Fruit fly (Drosophila melanogaster) whole organism, embryonic: ENCODE measurements around the gene CG7366.

Experiments
- Ada2b ChIP-seq: fragments of 200-800 bp; sonication (Bioruptor generic); IDR thresholded peaks from 2 replicates; pipeline ENCODE4 v1.3.6; 2022; ENCODE audit warnings: missing biosample characterization, missing genetic modification characterization
- Awh ChIP-seq: fragments of 200-800 bp; sonication (Bioruptor generic); IDR thresholded peaks from 2 replicates; pipeline ENCODE4, ENCODE4 v1.3.6; 2022; ENCODE audit warnings: missing biosample characterization, missing genetic modification characterization
- CG10321 ChIP-seq: fragments of 200-800 bp; sonication (Bioruptor generic); IDR thresholded peaks from 2 replicates; pipeline ENCODE4 v1.3.6; 2022; ENCODE audit warnings: missing biosample characterization, missing genetic modification characterization
- CG10565 ChIP-seq: fragments of 200-800 bp; sonication (Bioruptor generic); optimal IDR thresholded peaks from 3 replicates; lab custom pipeline; 2016; ENCODE audit warnings: missing biosample characterization, mild to moderate bottlenecking, missing genetic modification characterization
- CG11504 ChIP-seq: fragments of 200-800 bp; sonication (Bioruptor generic); optimal IDR thresholded peaks from 3 replicates; lab custom pipeline; 2019; ENCODE audit warnings: missing biosample characterization, mild to moderate bottlenecking, missing genetic modification characterization, moderate library complexity
- CG11560 ChIP-seq: fragments of 200-800 bp; sonication (Bioruptor generic); IDR thresholded peaks from 3 replicates; pipeline ENCODE4 v1.3.6; 2022; ENCODE audit warnings: missing biosample characterization, missing genetic modification characterization
- CG13894 ChIP-seq: fragments of 200-800 bp; sonication (Bioruptor generic); optimal IDR thresholded peaks from 3 replicates; lab custom pipeline; 2018; ENCODE audit warnings: missing biosample characterization, mild to moderate bottlenecking, missing genetic modification characterization, moderate library complexity
- CG14441 ChIP-seq: fragments of 200-800 bp; sonication (Bioruptor generic); IDR thresholded peaks from 2 replicates; pipeline ENCODE4 v1.3.6; 2022; ENCODE audit warnings: missing biosample characterization, missing genetic modification characterization
- CG14710 ChIP-seq: fragments of 200-800 bp; sonication (Bioruptor generic); optimal IDR thresholded peaks from 3 replicates; lab custom pipeline; 2019; ENCODE audit warnings: missing biosample characterization, mild to moderate bottlenecking, missing genetic modification characterization, moderate library complexity
- CG15479 ChIP-seq: fragments of 200-800 bp; sonication (Bioruptor generic); optimal IDR thresholded peaks from 3 replicates; lab custom pipeline; 2019; ENCODE audit warnings: missing biosample characterization, mild to moderate bottlenecking, missing genetic modification characterization, moderate library complexity
- CG1603 ChIP-seq: fragments of 200-800 bp; sonication (Bioruptor generic); optimal IDR thresholded peaks from 2 replicates; lab custom pipeline; 2019; ENCODE audit warnings: missing biosample characterization, mild to moderate bottlenecking, missing genetic modification characterization, moderate library complexity
- CG16813 ChIP-seq: fragments of 200-800 bp; sonication (Bioruptor generic); IDR thresholded peaks from 3 replicates; pipeline ENCODE4 v1.3.6; 2022; ENCODE audit warnings: missing biosample characterization, missing genetic modification characterization; ENCODE audit not compliant: partially characterized antibody
- CG18599 ChIP-seq: fragments of 200-800 bp; sonication (Bioruptor generic); optimal IDR thresholded peaks from 3 replicates; lab custom pipeline; 2017; ENCODE audit warnings: missing biosample characterization, missing genetic modification characterization, mild to moderate bottlenecking, moderate library complexity, missing genetic modification reagents
- CG18764 ChIP-seq: fragments of 200-800 bp; sonication (Bioruptor generic); optimal IDR thresholded peaks from 3 replicates; lab custom pipeline; 2016; ENCODE audit warnings: missing biosample characterization, missing genetic modification characterization
- CG31441 ChIP-seq: fragments of 200-800 bp; sonication (Bioruptor generic); IDR thresholded peaks from 2 replicates; pipeline ENCODE4 v1.3.6; 2022; ENCODE audit warnings: missing biosample characterization, missing genetic modification characterization
- CG7271 ChIP-seq: fragments of 200-800 bp; sonication (Bioruptor generic); optimal IDR thresholded peaks from 2 replicates; lab custom pipeline; 2018; ENCODE audit warnings: missing biosample characterization, mild to moderate bottlenecking, missing genetic modification characterization, moderate library complexity
- CG7987 ChIP-seq: fragments of 200-800 bp; sonication (Bioruptor generic); optimal IDR thresholded peaks from 2 replicates; lab custom pipeline; 2018; ENCODE audit warnings: missing biosample characterization, mild to moderate bottlenecking, missing genetic modification characterization, moderate library complexity
- CG8388 ChIP-seq: fragments of 200-800 bp; sonication (Bioruptor generic); optimal IDR thresholded peaks from 2 replicates; lab custom pipeline; 2019; ENCODE audit warnings: missing biosample characterization, mild to moderate bottlenecking, missing genetic modification characterization, moderate library complexity
- CG8765 ChIP-seq: fragments of 200-800 bp; sonication (Bioruptor generic); IDR thresholded peaks from 2 replicates; pipeline ENCODE4 v1.3.6; 2022; ENCODE audit warnings: missing biosample characterization, missing genetic modification characterization
- CG9797 ChIP-seq: fragments of 200-800 bp; sonication (Bioruptor generic); optimal IDR thresholded peaks from 3 replicates; lab custom pipeline; 2018; ENCODE audit warnings: missing biosample characterization, mild to moderate bottlenecking, missing genetic modification characterization
- CG9932 ChIP-seq: fragments of 200-800 bp; sonication (Bioruptor generic); IDR thresholded peaks from 2 replicates; pipeline ENCODE4 v1.3.6; 2022; ENCODE audit warnings: missing biosample characterization, missing genetic modification characterization
- D19A ChIP-seq: fragments of 200-800 bp; optimal IDR thresholded peaks from 3 replicates; lab custom pipeline; 2019; ENCODE audit warnings: missing biosample characterization, mild to moderate bottlenecking, missing genetic modification characterization, moderate library complexity
- Drgx ChIP-seq: fragments of 200-800 bp; sonication (Bioruptor generic); IDR thresholded peaks from 2 replicates; pipeline ENCODE4 v1.3.6; 2022; ENCODE audit warnings: missing biosample characterization, missing genetic modification characterization
- Hr51 ChIP-seq, 2 experiments: fragments of 200-800 bp; sonication (Bioruptor generic); optimal IDR thresholded peaks; 2 replicates in 1 of 2; 3 replicates in 1 of 2; lab custom pipeline; 2016 to 2018; ENCODE audit warnings: missing biosample characterization in 2 of 2, missing genetic modification characterization in 2 of 2, mild to moderate bottlenecking in 1 of 2, moderate library complexity in 1 of 2
- NC2α ChIP-seq: fragments of 200-800 bp; sonication (Bioruptor generic); optimal IDR thresholded peaks from 2 replicates; lab custom pipeline; 2016; ENCODE audit warnings: missing biosample characterization, missing genetic modification characterization
- Pdp1 ChIP-seq, 2 experiments: fragments of 200-800 bp; sonication (Bioruptor generic); optimal IDR thresholded peaks; 3 replicates each; lab custom pipeline; 2016; ENCODE audit warnings: missing biosample characterization in 2 of 2, missing genetic modification characterization in 2 of 2, mild to moderate bottlenecking in 1 of 2, moderate library complexity in 1 of 2
- Taf1 ChIP-seq: fragments of 200-800 bp; sonication (Bioruptor generic); IDR thresholded peaks from 2 replicates; pipeline ENCODE4 v1.3.6; 2022; ENCODE audit warnings: missing biosample characterization, missing genetic modification characterization
- Vsx1 ChIP-seq: fragments of 200-800 bp; sonication (Bioruptor generic); optimal IDR thresholded peaks from 2 replicates; lab custom pipeline; 2017; ENCODE audit warnings: missing biosample characterization, mild to moderate bottlenecking, missing genetic modification characterization, missing genetic modification reagents
- abd-A ChIP-seq: fragments of 200-800 bp; sonication (Bioruptor generic); optimal IDR thresholded peaks from 3 replicates; lab custom pipeline; 2019; ENCODE audit warnings: missing biosample characterization, mild to moderate bottlenecking, missing genetic modification characterization, moderate library complexity
- ato ChIP-seq: fragments of 200-800 bp; sonication (Bioruptor generic); IDR thresholded peaks from 2 replicates; pipeline ENCODE4 v1.3.6; 2022; ENCODE audit warnings: missing biosample characterization, missing genetic modification characterization; ENCODE audit not compliant: partially characterized antibody
- bab2 ChIP-seq: fragments of 200-800 bp; sonication (Bioruptor generic); optimal IDR thresholded peaks from 2 replicates; lab custom pipeline; 2016; ENCODE audit warnings: missing biosample characterization, missing genetic modification characterization
- cg ChIP-seq: fragments of 200-800 bp; sonication (Bioruptor generic); optimal IDR thresholded peaks from 3 replicates; lab custom pipeline; 2019; ENCODE audit warnings: missing biosample characterization, mild to moderate bottlenecking, missing genetic modification characterization, moderate library complexity
- disco-r ChIP-seq: fragments of 200-800 bp; sonication (Bioruptor generic); optimal IDR thresholded peaks from 2 replicates; lab custom pipeline; 2016; ENCODE audit warnings: missing biosample characterization, missing genetic modification characterization
- dmrt99B ChIP-seq: fragments of 200-800 bp; sonication (Bioruptor generic); optimal IDR thresholded peaks from 2 replicates; lab custom pipeline; 2018; ENCODE audit warnings: missing biosample characterization, mild to moderate bottlenecking, missing genetic modification characterization, moderate library complexity
- dpn ChIP-seq, 2 experiments: fragments of 200-800 bp; sonication (Bioruptor generic); optimal IDR thresholded peaks; 3 replicates each; lab custom pipeline; 2016; ENCODE audit warnings: missing biosample characterization in 2 of 2, missing genetic modification characterization in 2 of 2
- gro ChIP-seq: fragments of 200-800 bp; sonication (Bioruptor generic); optimal IDR thresholded peaks from 2 replicates; lab custom pipeline; 2016; ENCODE audit warnings: missing biosample characterization, missing genetic modification characterization
- gsb-n ChIP-seq: fragments of 200-800 bp; sonication (Bioruptor generic); optimal IDR thresholded peaks from 3 replicates; lab custom pipeline; 2018; ENCODE audit warnings: missing biosample characterization, mild to moderate bottlenecking, missing genetic modification characterization
- kay ChIP-seq: fragments of 200-800 bp; sonication (Bioruptor generic); optimal IDR thresholded peaks from 2 replicates; lab custom pipeline; 2016; ENCODE audit warnings: missing biosample characterization, missing genetic modification characterization
- nmo ChIP-seq: fragments of 200-800 bp; sonication (Bioruptor generic); optimal IDR thresholded peaks from 2 replicates; lab custom pipeline; 2018; ENCODE audit warnings: missing biosample characterization, mild to moderate bottlenecking, missing genetic modification characterization, moderate library complexity
- oc ChIP-seq: fragments of 200-800 bp; sonication (Bioruptor generic); optimal IDR thresholded peaks from 2 replicates; lab custom pipeline; 2018; ENCODE audit warnings: missing biosample characterization, mild to moderate bottlenecking, missing genetic modification characterization, moderate library complexity
- ro ChIP-seq: fragments of 200-800 bp; sonication (Bioruptor generic); IDR thresholded peaks from 2 replicates; pipeline ENCODE4 v1.3.6; 2022; ENCODE audit warnings: missing biosample characterization, missing genetic modification characterization
- schlank ChIP-seq: fragments of 200-800 bp; sonication (Bioruptor generic); optimal IDR thresholded peaks from 2 replicates; lab custom pipeline; 2018; ENCODE audit warnings: missing biosample characterization, mild to moderate bottlenecking, missing genetic modification characterization
- sens ChIP-seq: fragments of 200-800 bp; sonication (Bioruptor generic); peaks from one replicate; lab custom pipeline; 2016; ENCODE audit warnings: missing biosample characterization, missing genetic modification characterization
- sens-2 ChIP-seq: fragments of 200-800 bp; sonication (Bioruptor generic); IDR thresholded peaks from 2 replicates; pipeline ENCODE4 v1.3.6; 2022; ENCODE audit warnings: missing biosample characterization, missing genetic modification characterization
- sim ChIP-seq: fragments of 200-800 bp; sonication (Bioruptor generic); IDR thresholded peaks from 2 replicates; pipeline ENCODE4 v1.3.6; 2022; ENCODE audit warnings: missing biosample characterization, missing genetic modification characterization
- sisA ChIP-seq: fragments of 200-800 bp; sonication (Bioruptor generic); IDR thresholded peaks from 2 replicates; pipeline ENCODE4 v1.3.6; 2022; ENCODE audit warnings: missing biosample characterization, missing genetic modification characterization
- so ChIP-seq: fragments of 200-800 bp; sonication (Bioruptor generic); IDR thresholded peaks from 3 replicates; pipeline ENCODE4 v1.3.6; 2022; ENCODE audit warnings: missing biosample characterization, missing genetic modification characterization
- sqz ChIP-seq: fragments of 200-800 bp; sonication (Bioruptor generic); optimal IDR thresholded peaks from 3 replicates; lab custom pipeline; 2018; ENCODE audit warnings: missing biosample characterization, mild to moderate bottlenecking, missing genetic modification characterization
- tap ChIP-seq: fragments of 200-800 bp; optimal IDR thresholded peaks from 3 replicates; lab custom pipeline; 2019; ENCODE audit warnings: missing biosample characterization, mild to moderate bottlenecking, missing genetic modification characterization, moderate library complexity
- ttk ChIP-seq: fragments of 200-800 bp; sonication (Bioruptor generic); IDR thresholded peaks from 2 replicates; pipeline ENCODE4 v2.1.2; 2022; ENCODE audit warnings: missing biosample characterization, missing genetic modification characterization

CG7366 gene

DNA sequence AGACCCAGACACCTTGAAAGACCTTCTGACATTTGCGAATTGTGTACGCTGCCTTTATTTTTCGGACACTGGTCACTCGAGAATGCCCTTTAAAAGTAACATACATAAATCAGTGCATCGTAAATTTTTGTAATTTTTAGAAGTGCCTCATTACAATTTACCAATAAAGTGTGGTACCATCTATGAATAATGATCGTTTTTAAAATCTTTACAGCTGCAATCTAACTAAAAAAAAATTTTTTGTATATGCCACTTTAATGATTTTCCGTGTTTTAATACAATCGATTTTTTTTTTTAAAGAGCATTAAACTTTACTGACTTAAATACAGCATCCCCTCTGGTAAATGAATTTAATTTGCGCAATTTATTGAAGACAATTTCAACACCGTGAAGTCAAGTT is 45.1 kb downstream of the CG7366 start:
- TF ChIP-seq CG8765 (no peak), CG10565 (no peak), sisA (GFP tag; lab: Robert Waterston, UW) (no peak), CG7987 (GFP tag; lab: Kevin White, UChicago) (no peak), ro (GFP tag; lab: Robert Waterston, UW) (no peak), CG10321 (no peak), tap (tag; lab: Kevin White, UChicago) (no peak), disco-r (GFP tag; lab: Kevin White, UChicago) (no peak), CG16813 (no peak), sim (no peak), CG9797 (GFP tag; lab: Kevin White, UChicago) (no peak), CG18599 (GFP tag; lab: Kevin White, UChicago) (no peak), Ada2b (GFP tag; lab: Robert Waterston, UW) (no peak), cg (GFP tag; lab: Kevin White, UChicago) (no peak), CG8388 (GFP tag; lab: Kevin White, UChicago) (no peak), ttk (GFP tag; lab: Robert Waterston, UW) (no peak), CG1603 (tag; lab: Kevin White, UChicago) (no peak), D19A (tag; lab: Kevin White, UChicago) (no peak), bab2 (GFP tag; lab: Kevin White, UChicago) (no peak)

DNA sequence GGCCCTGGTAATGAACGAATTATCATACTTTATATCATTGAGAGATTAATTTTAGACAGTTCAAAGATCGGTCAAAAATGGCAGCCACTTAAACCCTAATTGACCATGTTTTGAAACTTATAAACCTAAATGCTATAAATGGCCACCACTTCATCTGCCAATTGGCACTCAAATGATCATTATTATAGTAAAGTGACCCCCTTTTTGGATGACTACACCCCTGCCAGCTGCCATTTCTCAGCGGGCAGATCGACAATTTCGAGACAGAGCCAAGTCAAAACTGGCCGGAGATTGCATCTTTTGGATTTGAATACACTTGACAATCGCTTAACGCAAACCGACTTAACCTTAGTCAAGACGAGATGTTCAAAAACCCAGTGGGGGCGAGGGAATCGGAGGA is 46.0 kb downstream of the CG7366 start:
- TF ChIP-seq CG11504 (tag; lab: Kevin White, UChicago) (peak; percentile 12), Hr51 (GFP tag; optimal IDR thresholded peaks at IDR 0.05; lab: Kevin White, UChicago) (peak in 1 of 2 experiments; percentile 22), Taf1 (GFP tag; lab: Robert Waterston, UW) (no peak), ato (GFP tag; lab: Robert Waterston, UW) (no peak), sens (GFP tag; lab: Kevin White, UChicago) (peak; percentile 57), dmrt99B (tag; lab: Kevin White, UChicago) (peak; percentile 29), CG31441 (no peak), Drgx (GFP tag; lab: Robert Waterston, UW) (peak; percentile 41; the same call in 1 of the 2 replicates), nmo (GFP tag; lab: Kevin White, UChicago) (no peak), CG15479 (GFP tag; lab: Kevin White, UChicago) (no peak), so (no peak), CG14441 (peak; percentile 48; the same call in 1 of the 2 replicates)

- no peak for TF ChIP-seq schlank (tag; lab: Kevin White, UChicago)
- TF ChIP-seq CG14710: no peak
- no peak for TF ChIP-seq sens-2 (GFP tag; lab: Robert Waterston, UW)
- TF ChIP-seq CG11560 (tag; lab: Robert Waterston, UW): no peak
- no peak for TF ChIP-seq CG13894 (tag; lab: Kevin White, UChicago)
- no peak for TF ChIP-seq kay (GFP tag; lab: Kevin White, UChicago)
- TF ChIP-seq CG7271 (tag; lab: Kevin White, UChicago): no peak
- TF ChIP-seq CG9932 (GFP tag; lab: Robert Waterston, UW): no peak
- peak; percentile 79 for TF ChIP-seq oc (tag; lab: Kevin White, UChicago)
- TF ChIP-seq Vsx1: peak; percentile 8
- no peak for TF ChIP-seq CG18764
- TF ChIP-seq abd-A (tag; lab: Kevin White, UChicago): peak; percentile 59
- TF ChIP-seq NC2α: no peak
- no peak for TF ChIP-seq dpn (GFP tag; optimal IDR thresholded peaks at IDR 0.05; lab: Kevin White, UChicago)
- 0 out of 2 replicates have a peak, but pooled peaks have one; percentile 5 for TF ChIP-seq Awh (GFP tag; lab: Robert Waterston, UW)
- peak in 1 of 2 experiments; percentile 44 for TF ChIP-seq Pdp1 (GFP tag; optimal IDR thresholded peaks at IDR 0.05; lab: Kevin White, UChicago)
- peak; percentile 7 for TF ChIP-seq gsb-n (tag; lab: Kevin White, UChicago)
- TF ChIP-seq sqz (GFP tag; lab: Kevin White, UChicago): peak; percentile 27
- no peak for TF ChIP-seq gro (GFP tag; lab: Kevin White, UChicago)
Observed at dm6 chr3L:8155324-8155723, 46.9 kb downstream of the CG7366 start.
